Worm (Caenorhabditis elegans) whole organism, L4 larva: ENCODE measurements around the gene C47A4.5.

Experiments used
- ama-1 ChIP-seq: fragments of 150-350 bp; optimal IDR thresholded peaks from 2 replicates; lab custom pipeline; 2014; ENCODE audit warnings: inconsistent platforms, mixed read lengths
- fkh-10 ChIP-seq: fragments of 150-350 bp; optimal IDR thresholded peaks from 2 replicates; lab custom pipeline; 2014; ENCODE audit warnings: missing biosample characterization, missing genetic modification reagents, missing genetic modification characterization
- lin-39 ChIP-seq: fragments of 150-350 bp; optimal IDR thresholded peaks from 2 replicates; lab custom pipeline; 2014; ENCODE audit warnings: missing biosample characterization, missing genetic modification reagents, missing genetic modification characterization
- mxl-2 ChIP-seq: fragments of 200-800 bp; sonication (Bioruptor generic); conservative IDR thresholded peaks from 2 replicates; pipeline ENCODE4 v1.3.6; 2022; ENCODE audit warnings: missing genetic modification reagents, missing genetic modification characterization, missing compliant biosample characterization
- nhr-11 ChIP-seq: fragments of 150-350 bp; optimal IDR thresholded peaks from 2 replicates; lab custom pipeline; 2014; ENCODE audit warnings: missing biosample characterization, missing genetic modification characterization
- nhr-237 ChIP-seq: sonication (generic microtip); optimal IDR thresholded peaks from 2 replicates; lab custom pipeline; 2017; ENCODE audit warnings: missing biosample characterization, missing genetic modification characterization
- php-3 ChIP-seq: fragments of 200-800 bp; sonication (Bioruptor generic); IDR thresholded peaks from 2 replicates; pipeline ENCODE4 v1.3.6; 2022; ENCODE audit warnings: missing genetic modification reagents, missing genetic modification characterization, missing compliant biosample characterization
- snpc-4 ChIP-seq: fragments of 150-350 bp; optimal IDR thresholded peaks from 2 replicates; lab custom pipeline; 2014; ENCODE audit warnings: missing biosample characterization, missing genetic modification characterization
- unc-62 ChIP-seq, 3 experiments: fragments of 150-350 bp in 1 of 3; sonication (generic microtip); optimal IDR thresholded peaks in 2 of 3; peaks in 1 of 3; 1 replicate in 1 of 3; 2 replicates in 2 of 3; lab custom pipeline; 2014 to 2017; ENCODE audit warnings: missing biosample characterization in 3 of 3, missing genetic modification characterization in 3 of 3, missing genetic modification reagents in 3 of 3, missing genotype in 1 of 3
- zfp-3 ChIP-seq: fragments of 200-800 bp; sonication (Bioruptor generic); conservative IDR thresholded peaks from 2 replicates; pipeline ENCODE4 v1.3.6; 2022; ENCODE audit warnings: missing genetic modification reagents, missing genetic modification characterization, missing compliant biosample characterization

DNA sequence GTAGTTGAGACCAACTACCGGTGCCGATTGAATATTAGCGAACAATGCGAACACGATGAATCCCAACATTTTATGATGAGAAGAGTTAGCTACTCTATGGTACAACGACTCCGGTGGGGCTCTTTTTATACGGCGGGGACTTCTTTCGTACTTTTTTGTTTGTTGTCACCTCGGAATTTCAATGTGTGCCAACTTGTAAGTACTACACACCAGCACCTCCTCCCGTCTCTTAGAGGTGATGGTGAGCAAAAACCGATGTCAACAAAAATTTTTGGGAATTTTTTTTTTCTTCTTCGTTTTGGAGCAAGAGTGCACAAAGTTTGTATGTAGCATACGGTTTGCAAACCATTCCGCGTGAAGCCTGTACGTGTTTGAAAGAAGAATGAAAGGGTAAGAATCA is 29.1 kb downstream of the C47A4.5 start, which contains the start of gene Y45F10D.2:
- TF ChIP-seq mxl-2 (GFP tag; lab: Robert Waterston, UW) (no peak), ama-1 (lab: Kevin White, UChicago) (no peak), lin-39 (tag; lab: Kevin White, UChicago) (no peak), fkh-10 (GFP tag; lab: Kevin White, UChicago) (no peak), nhr-11 (no peak), php-3 (GFP tag; lab: Robert Waterston, UW) (no peak), zfp-3 (GFP tag; lab: Robert Waterston, UW) (no peak), nhr-237 (tag; lab: Kevin White, UChicago) (no peak), unc-62 (GFP tag; optimal IDR thresholded peaks at IDR 0.05 in 1 of 2; lab: Kevin White, UChicago) (no peak), unc-62 (tag; optimal IDR thresholded peaks at IDR 0.05; lab: Kevin White, UChicago) (no peak), snpc-4 (tag; lab: Kevin White, UChicago) (no peak)
